Worm (Caenorhabditis elegans) whole organism, L3 larva: ENCODE data around the gene T01D3.1.

ENCODE experiments used
- R02D3.7 ChIP-seq: fragments of 150-350 bp; optimal IDR thresholded peaks from 2 replicates; lab custom pipeline; 2014; ENCODE audit warnings: missing biosample characterization, missing genetic modification characterization
- ZK546.5 ChIP-seq: sonication (generic microtip); optimal IDR thresholded peaks from 2 replicates; lab custom pipeline; 2017; ENCODE audit warnings: missing biosample characterization, missing genetic modification characterization
- aly-2 ChIP-seq: fragments of 150-350 bp; optimal IDR thresholded peaks from 2 replicates; lab custom pipeline; 2014; ENCODE audit warnings: missing biosample characterization, missing genetic modification characterization
- ama-1 ChIP-seq: fragments of 150-350 bp; optimal IDR thresholded peaks from 2 replicates; lab custom pipeline; 2018
- ceh-9 ChIP-seq: sonication (generic microtip); optimal IDR thresholded peaks from 2 replicates; lab custom pipeline; 2018; ENCODE audit warnings: missing biosample characterization, missing genetic modification characterization
- daf-12 ChIP-seq: fragments of 150-350 bp; optimal IDR thresholded peaks from 2 replicates; lab custom pipeline; 2014; ENCODE audit warnings: missing biosample characterization, missing genetic modification reagents, missing genetic modification characterization
- egl-27 ChIP-seq: sonication (generic microtip); optimal IDR thresholded peaks from 4 replicates; lab custom pipeline; 2017; ENCODE audit warnings: missing biosample characterization, missing genetic modification reagents, missing genetic modification characterization
- egl-5 ChIP-seq: fragments of 150-350 bp; optimal IDR thresholded peaks from 2 replicates; lab custom pipeline; 2017; ENCODE audit warnings: missing biosample characterization, missing genetic modification reagents, missing genetic modification characterization, inconsistent platforms
- elt-2 ChIP-seq: sonication (generic microtip); optimal IDR thresholded peaks from 2 replicates; lab custom pipeline; 2016; ENCODE audit warnings: missing genetic modification reagents, mild to moderate bottlenecking, missing genetic modification characterization, missing compliant biosample characterization
- eor-1 ChIP-seq, 2 experiments: fragments of 150-350 bp; optimal IDR thresholded peaks; 2 replicates each; lab custom pipeline; 2014 to 2018; ENCODE audit warnings: missing biosample characterization in 2 of 2, missing genetic modification characterization in 2 of 2
- fkh-10 ChIP-seq: sonication (generic microtip); optimal IDR thresholded peaks from 2 replicates; lab custom pipeline; 2017; ENCODE audit warnings: missing biosample characterization, missing genetic modification reagents, missing genetic modification characterization
- fos-1 ChIP-seq: fragments of 150-350 bp; optimal IDR thresholded peaks from 2 replicates; lab custom pipeline; 2014; ENCODE audit warnings: missing biosample characterization, missing genetic modification characterization
- jun-1 ChIP-seq: fragments of 150-350 bp; optimal IDR thresholded peaks from 2 replicates; lab custom pipeline; 2014; ENCODE audit warnings: missing biosample characterization, missing genetic modification reagents, missing genetic modification characterization
- lin-39 ChIP-seq: fragments of 150-350 bp; optimal IDR thresholded peaks from 2 replicates; lab custom pipeline; 2018; ENCODE audit warnings: missing biosample characterization, missing genetic modification reagents, missing genetic modification characterization
- lsy-12 ChIP-seq: sonication (generic microtip); optimal IDR thresholded peaks from 2 replicates; lab custom pipeline; 2016; ENCODE audit warnings: mild to moderate bottlenecking, missing genetic modification characterization, missing compliant biosample characterization
- nhr-11 ChIP-seq: fragments of 150-350 bp; optimal IDR thresholded peaks from 2 replicates; lab custom pipeline; 2014; ENCODE audit warnings: missing biosample characterization, missing genetic modification characterization
- nhr-12 ChIP-seq: fragments of 150-350 bp; optimal IDR thresholded peaks from 2 replicates; lab custom pipeline; 2014; ENCODE audit warnings: missing biosample characterization, missing genetic modification characterization
- nhr-23 ChIP-seq: fragments of 150-350 bp; optimal IDR thresholded peaks from 2 replicates; lab custom pipeline; 2014; ENCODE audit warnings: missing biosample characterization, missing genetic modification reagents, missing genetic modification characterization
- nhr-25 ChIP-seq: sonication (generic microtip); optimal IDR thresholded peaks from 2 replicates; lab custom pipeline; 2017; ENCODE audit warnings: missing biosample characterization, missing genetic modification characterization
- nhr-28 ChIP-seq: fragments of 150-350 bp; optimal IDR thresholded peaks from 2 replicates; lab custom pipeline; 2014; ENCODE audit warnings: missing biosample characterization, missing genetic modification characterization
- nhr-43 ChIP-seq: sonication (generic microtip); optimal IDR thresholded peaks from 2 replicates; lab custom pipeline; 2016; ENCODE audit warnings: mild to moderate bottlenecking, missing genetic modification characterization, missing compliant biosample characterization; ENCODE audit not compliant: poor library complexity, severe bottlenecking
- nhr-76 ChIP-seq: fragments of 150-350 bp; sonication (generic microtip); optimal IDR thresholded peaks from 5 replicates; lab custom pipeline; 2014; ENCODE audit warnings: missing biosample characterization, missing genetic modification characterization
- nhr-77 ChIP-seq: fragments of 150-350 bp; optimal IDR thresholded peaks from 2 replicates; lab custom pipeline; 2014; ENCODE audit warnings: missing biosample characterization, missing genetic modification characterization
- pha-4 ChIP-seq: fragments of 150-350 bp; optimal IDR thresholded peaks from 2 replicates; lab custom pipeline; 2014; ENCODE audit warnings: missing biosample characterization, missing genetic modification reagents, missing genetic modification characterization
- pqm-1 ChIP-seq: fragments of 150-350 bp; optimal IDR thresholded peaks from 2 replicates; lab custom pipeline; 2017; ENCODE audit warnings: missing biosample characterization, missing genetic modification characterization, inconsistent platforms
- skn-1 ChIP-seq: fragments of 150-350 bp; optimal IDR thresholded peaks from 2 replicates; lab custom pipeline; 2014; ENCODE audit warnings: missing biosample characterization, missing genetic modification characterization
- snpc-4 ChIP-seq: fragments of 150-350 bp; optimal IDR thresholded peaks from 2 replicates; lab custom pipeline; 2014; ENCODE audit warnings: missing biosample characterization, missing genetic modification characterization
- tbx-2 ChIP-seq: sonication (generic microtip); optimal IDR thresholded peaks from 2 replicates; lab custom pipeline; 2016; ENCODE audit warnings: mild to moderate bottlenecking, missing genetic modification characterization, missing compliant biosample characterization
- unc-62 ChIP-seq: fragments of 150-350 bp; sonication (generic microtip); optimal IDR thresholded peaks from 4 replicates; lab custom pipeline; 2014; ENCODE audit warnings: missing biosample characterization, missing genetic modification reagents, missing genetic modification characterization
- zag-1 ChIP-seq: fragments of 150-350 bp; optimal IDR thresholded peaks from 2 replicates; lab custom pipeline; 2014; ENCODE audit warnings: missing biosample characterization, missing genetic modification characterization
- ztf-4 ChIP-seq: fragments of 150-350 bp; optimal IDR thresholded peaks from 2 replicates; lab custom pipeline; 2014; ENCODE audit warnings: missing biosample characterization, missing genetic modification characterization

The T01D3.1 gene

DNA sequence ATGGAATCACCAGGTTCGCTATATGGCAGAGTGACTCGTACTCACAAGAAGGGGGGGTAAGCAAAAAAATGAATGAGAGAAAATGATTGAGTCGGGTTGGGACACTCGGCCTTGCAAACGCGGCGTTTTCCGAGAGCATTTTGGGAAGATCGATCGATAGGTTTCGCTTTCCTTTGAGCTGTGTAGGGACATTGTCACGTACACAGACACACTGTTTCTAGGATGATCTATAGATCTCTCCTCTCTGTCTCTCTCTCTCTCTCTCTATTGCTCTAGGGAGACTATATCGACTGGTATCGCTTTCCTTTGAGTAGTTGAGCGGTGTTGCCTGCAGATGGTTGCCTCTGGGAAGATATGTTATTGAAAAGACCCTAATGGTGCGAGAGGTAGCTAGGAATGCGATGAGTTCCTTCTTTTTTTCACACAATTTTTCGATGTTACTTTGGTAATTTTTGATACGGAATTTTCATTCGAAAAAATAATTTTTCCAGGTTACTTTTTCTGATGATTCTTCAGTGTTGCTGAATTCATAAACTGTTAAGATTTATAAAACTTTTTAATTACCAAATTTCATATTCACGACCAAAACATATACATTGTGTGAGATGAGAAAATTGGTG is 39.9 kb upstream of the T01D3.1 start, which contains the start of gene H37A05.4:
TSS of gene H37A05.4 (minus strand) at position 51 of the 620 bp plus-strand sequence.
- peak; percentile 94 for TF ChIP-seq nhr-43
- TF ChIP-seq nhr-77 (tag; lab: Kevin White, UChicago): no peak
- no peak for TF ChIP-seq ZK546.5 (tag; lab: Kevin White, UChicago)
- peak; percentile 73 for TF ChIP-seq lsy-12 (tag; lab: Kevin White, UChicago)
- TF ChIP-seq ama-1 (lab: Kevin White, UChicago): peak; percentile 33
- no peak for TF ChIP-seq fos-1 (tag; lab: Kevin White, UChicago)
- peak; percentile 40 for TF ChIP-seq elt-2 (tag; lab: Kevin White, UChicago)
- no peak for TF ChIP-seq unc-62 (GFP tag; lab: Kevin White, UChicago)
- TF ChIP-seq egl-5 (tag; lab: Kevin White, UChicago): no peak
- TF ChIP-seq nhr-23: peak; percentile 35
- TF ChIP-seq tbx-2 (tag; lab: Kevin White, UChicago): peak; percentile 7
- TF ChIP-seq aly-2 (tag; lab: Kevin White, UChicago): peak; percentile 18
- TF ChIP-seq, all 47 proteins: peak for 7

DNA sequence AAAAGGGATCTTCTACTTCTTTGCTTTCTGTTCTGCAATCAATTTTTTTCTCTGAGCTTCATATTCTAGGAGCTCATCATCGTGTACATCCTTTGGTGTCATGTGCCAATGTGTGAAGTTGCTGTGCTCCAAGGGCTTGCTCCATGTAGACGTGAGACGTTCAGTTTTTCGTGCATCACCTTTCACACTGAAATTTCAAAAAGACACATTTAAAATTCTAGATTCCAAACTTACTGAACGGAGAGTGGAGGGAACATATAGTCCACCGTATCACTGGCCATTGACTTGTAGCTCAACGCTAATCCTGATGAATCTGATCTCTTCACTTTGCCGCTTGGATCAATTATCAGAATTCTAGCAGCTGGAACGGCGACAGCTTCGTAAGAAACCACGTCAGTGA is 38.9 kb upstream of the T01D3.1 start:
- TF ChIP-seq elt-2 (tag; lab: Kevin White, UChicago) (no peak), aly-2 (tag; lab: Kevin White, UChicago) (no peak), zag-1 (tag; lab: Kevin White, UChicago) (no peak), eor-1 (tag; optimal IDR thresholded peaks at IDR 0.05; lab: Kevin White, UChicago) (no peak), tbx-2 (tag; lab: Kevin White, UChicago) (no peak), jun-1 (no peak), skn-1 (tag; lab: Kevin White, UChicago) (no peak), daf-12 (tag; lab: Kevin White, UChicago) (no peak), nhr-11 (tag; lab: Kevin White, UChicago) (no peak), ztf-4 (tag; lab: Kevin White, UChicago) (no peak), nhr-12 (tag; lab: Kevin White, UChicago) (no peak)

DNA sequence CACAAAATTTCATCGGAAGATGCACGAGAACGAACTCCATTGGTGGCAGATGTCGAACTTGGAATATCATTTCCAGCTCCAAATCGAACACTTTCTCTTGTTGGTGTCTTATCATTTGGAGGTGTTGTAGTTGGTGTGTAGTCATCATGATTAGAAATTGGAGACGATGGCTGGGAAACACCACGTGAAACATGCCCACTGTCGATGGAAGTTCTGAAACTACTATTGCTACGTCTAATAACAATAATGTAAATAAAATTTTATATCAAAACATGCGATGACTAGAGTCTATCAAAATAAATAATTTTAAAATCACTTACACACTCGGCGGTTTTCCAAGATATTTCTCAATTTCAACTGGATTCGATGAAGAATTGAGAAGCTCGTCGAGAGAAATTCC is 37.4 kb upstream of the T01D3.1 start:
- TF ChIP-seq nhr-43 (peak; percentile 55), elt-2 (tag; lab: Kevin White, UChicago) (peak; percentile 4), nhr-23 (no peak), pqm-1 (tag; lab: Kevin White, UChicago) (no peak), ama-1 (lab: Kevin White, UChicago) (no peak), fkh-10 (GFP tag; lab: Kevin White, UChicago) (no peak)

DNA sequence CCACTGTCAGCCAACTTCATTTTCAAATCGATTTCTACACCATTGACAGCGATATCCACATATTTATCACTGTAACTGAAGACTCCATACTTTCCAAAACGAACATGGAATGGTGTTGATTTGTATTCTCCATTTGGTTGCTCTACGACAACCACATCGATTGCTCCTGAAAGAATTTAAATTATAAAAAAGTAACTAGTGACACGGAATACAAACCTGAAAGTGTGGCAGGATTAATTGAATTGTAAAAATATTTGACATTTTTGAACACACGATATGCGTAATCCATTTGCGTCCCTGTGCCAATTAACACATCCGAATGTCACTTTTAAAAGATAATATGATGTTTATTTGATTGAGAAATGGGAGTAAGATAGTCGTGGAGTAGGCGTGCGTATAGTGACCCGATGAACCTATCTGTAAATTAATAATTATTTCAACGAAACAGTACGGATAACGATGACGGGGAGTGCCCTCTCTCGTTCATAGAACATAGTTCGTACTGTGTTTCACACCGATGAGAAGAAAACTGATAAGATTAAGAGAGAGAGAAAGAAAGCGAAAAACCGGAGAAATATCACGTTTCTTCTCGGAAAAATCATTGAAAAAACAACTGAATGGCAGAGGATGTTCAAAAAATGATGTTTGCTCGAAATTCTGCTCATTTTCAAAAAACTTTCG is 35.8 kb upstream of the T01D3.1 start, which contains the start of gene lpin-1:
TSS of gene lpin-1 (minus strand) at position 417 of the 681 bp plus-strand sequence.
- TF ChIP-seq nhr-25 (tag; lab: Kevin White, UChicago) (peak; percentile 19), ceh-9 (no peak), pqm-1 (tag; lab: Kevin White, UChicago) (peak; percentile 79), nhr-43 (peak; percentile 0), R02D3.7 (no peak), lin-39 (tag; lab: Kevin White, UChicago) (no peak), egl-27 (no peak), elt-2 (tag; lab: Kevin White, UChicago) (peak; percentile 72), ztf-4 (tag; lab: Kevin White, UChicago) (no peak), nhr-23 (peak; percentile 32), ama-1 (lab: Kevin White, UChicago) (no peak), lsy-12 (tag; lab: Kevin White, UChicago) (peak; percentile 11), nhr-76 (tag; lab: Kevin White, UChicago) (no peak), fos-1 (tag; lab: Kevin White, UChicago) (no peak)
- TF ChIP-seq, all 47 proteins: peak for 6

DNA sequence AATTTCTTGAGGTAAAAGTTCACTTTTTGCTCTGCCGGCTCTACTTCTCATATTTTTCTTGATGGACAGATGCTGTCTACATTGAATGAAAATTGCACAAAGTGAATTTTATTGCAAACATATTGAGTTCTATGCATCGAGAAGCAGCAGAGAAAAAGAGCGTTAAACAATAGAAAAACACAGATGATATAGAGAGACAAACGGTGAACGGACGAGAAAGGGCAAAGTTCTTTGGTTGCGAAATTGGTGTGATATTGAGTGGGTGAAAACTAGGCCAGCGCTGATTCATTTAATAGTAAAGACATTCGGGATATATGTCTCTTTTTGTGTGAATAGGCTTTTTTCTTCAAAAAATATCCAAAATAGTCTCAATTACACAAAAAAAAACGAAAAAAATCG is 35.3 kb upstream of the T01D3.1 start:
- TF ChIP-seq snpc-4 (tag; lab: Kevin White, UChicago) (no peak), nhr-43 (peak; percentile 34), pha-4 (tag; lab: Kevin White, UChicago) (peak; percentile 1), ama-1 (lab: Kevin White, UChicago) (peak; percentile 70), nhr-25 (tag; lab: Kevin White, UChicago) (no peak), nhr-28 (tag; lab: Kevin White, UChicago) (no peak)
